Worm (Caenorhabditis elegans) whole organism, dauer: ENCODE results near the gene C35C5.10.

Experiments used
- unc-62 ChIP-seq: sonication (generic microtip); optimal IDR thresholded peaks from 2 replicates; lab custom pipeline; 2017; ENCODE audit warnings: missing biosample characterization, missing genetic modification reagents, missing genetic modification characterization

C35C5.10 gene

ce11 chrX:11546445-11547275, 9.4 kb upstream of the C35C5.10 start, which contains the start of gene selt-1.1:
selt-1.1 (minus strand) TSS chrX:11546495.
- no peak for TF ChIP-seq unc-62 (GFP tag; lab: Kevin White, UChicago)

- TF ChIP-seq unc-62 (GFP tag; lab: Kevin White, UChicago): no peak
These were observed 8.5 kb upstream of the C35C5.10 start for ce11 chrX:11547442-11548023.

ce11 chrX:11548308-11548707, 7.7 kb upstream of the C35C5.10 start, which contains the start of gene mig-2:
mig-2 (plus strand) TSS chrX:11548608.
- TF ChIP-seq unc-62 (GFP tag; lab: Kevin White, UChicago): no peak

- TF ChIP-seq unc-62 (GFP tag; lab: Kevin White, UChicago): no peak
These were observed 4.2 kb upstream of the C35C5.10 start for ce11 chrX:11551808-11552207.

ce11 chrX:11552879-11553278, 3.2 kb upstream of the C35C5.10 start:
- no peak for TF ChIP-seq unc-62 (GFP tag; lab: Kevin White, UChicago)

- TF ChIP-seq unc-62 (GFP tag; lab: Kevin White, UChicago): no peak
These were observed 1.5 kb upstream of the C35C5.10 start for ce11 chrX:11554522-11554921.

- TF ChIP-seq unc-62 (GFP tag; lab: Kevin White, UChicago): no peak
These were observed 998 bp upstream of the C35C5.10 start for ce11 chrX:11555046-11555445.

ce11 chrX:11555527-11556137, 412 bp upstream of the C35C5.10 start:
- TF ChIP-seq unc-62 (GFP tag; lab: Kevin White, UChicago): no peak

ce11 chrX:11558156-11558555, 2.1 kb downstream of the C35C5.10 start:
- TF ChIP-seq unc-62 (GFP tag; lab: Kevin White, UChicago): no peak

- no peak for TF ChIP-seq unc-62 (GFP tag; lab: Kevin White, UChicago)
These were observed 4.0 kb downstream of the C35C5.10 start for ce11 chrX:11560076-11560475.

- no peak for TF ChIP-seq unc-62 (GFP tag; lab: Kevin White, UChicago)
These were observed 4.6 kb downstream of the C35C5.10 start, which contains the start of gene lev-8 for ce11 chrX:11560615-11561014. lev-8 (plus strand) TSS chrX:11560915.

- no peak for TF ChIP-seq unc-62 (GFP tag; lab: Kevin White, UChicago)
These were observed 7.6 kb downstream of the C35C5.10 start, which contains the start of gene trpp-9 for ce11 chrX:11563663-11564062. trpp-9 (plus strand) TSS chrX:11563923.

ce11 chrX:11569744-11570359, 13.8 kb downstream of the C35C5.10 start:
- TF ChIP-seq unc-62 (GFP tag; lab: Kevin White, UChicago): no peak

- TF ChIP-seq unc-62 (GFP tag; lab: Kevin White, UChicago): no peak
These were observed 15.7 kb downstream of the C35C5.10 start for ce11 chrX:11571714-11572113.

- no peak for TF ChIP-seq unc-62 (GFP tag; lab: Kevin White, UChicago)
These were observed 16.2 kb downstream of the C35C5.10 start, which contains the start of gene frm-3 for ce11 chrX:11572205-11572604. frm-3 (plus strand) TSS chrX:11572505.

ce11 chrX:11574167-11574566, 18.1 kb downstream of the C35C5.10 start:
- no peak for TF ChIP-seq unc-62 (GFP tag; lab: Kevin White, UChicago)
